Worm (Caenorhabditis elegans) whole organism, young adult: Measurements from ENCODE around the gene EGAP1.5.

ENCODE experiments used
- B0019.2 ChIP-seq: fragments of 200-800 bp; sonication (Bioruptor generic); conservative IDR thresholded peaks from 2 replicates; pipeline ENCODE4 v1.3.6; 2022; ENCODE audit warnings: missing genetic modification reagents, missing genetic modification characterization, missing compliant biosample characterization
- B0261.1 ChIP-seq: sonication (generic microtip); optimal IDR thresholded peaks from 2 replicates; lab custom pipeline; 2016; ENCODE audit warnings: mild to moderate bottlenecking, missing genetic modification characterization, moderate library complexity, missing compliant biosample characterization
- B0336.3 ChIP-seq: fragments of 200-800 bp; sonication (Bioruptor generic); IDR thresholded peaks from 2 replicates; pipeline ENCODE4 v1.3.6; 2022; ENCODE audit warnings: missing genetic modification characterization, missing compliant biosample characterization
- C17E4.6 ChIP-seq: fragments of 200-800 bp; sonication (Bioruptor generic); IDR thresholded peaks from 2 replicates; pipeline ENCODE4 v1.3.6; 2022; ENCODE audit warnings: missing genetic modification reagents, missing genetic modification characterization, missing compliant biosample characterization
- F33H1.4 ChIP-seq: fragments of 200-800 bp; sonication (Bioruptor generic); IDR thresholded peaks from 2 replicates; pipeline ENCODE4 v1.3.6; 2022; ENCODE audit warnings: missing genetic modification reagents, missing genetic modification characterization, missing compliant biosample characterization
- F37B4.10 ChIP-seq: fragments of 200-800 bp; sonication (Bioruptor generic); IDR thresholded peaks from 2 replicates; pipeline ENCODE4 v1.3.6; 2022; ENCODE audit warnings: missing genetic modification characterization, missing compliant biosample characterization
- F55B11.4 ChIP-seq: sonication (generic microtip); optimal IDR thresholded peaks from 2 replicates; lab custom pipeline; 2016; ENCODE audit warnings: missing compliant biosample characterization, missing genetic modification characterization, borderline replicate concordance; ENCODE audit not compliant: insufficient read depth
- F57A8.1 ChIP-seq: fragments of 200-800 bp; sonication (Bioruptor generic); optimal IDR thresholded peaks from 2 replicates; lab custom pipeline; 2018; ENCODE audit warnings: mild to moderate bottlenecking, missing genetic modification characterization, moderate library complexity, missing compliant biosample characterization
- F57C9.4 ChIP-seq: sonication (generic microtip); optimal IDR thresholded peaks from 2 replicates; lab custom pipeline; 2017; ENCODE audit warnings: mild to moderate bottlenecking, missing genetic modification characterization, missing compliant biosample characterization
- K12H6.12 ChIP-seq: fragments of 200-800 bp; sonication (Bioruptor generic); optimal IDR thresholded peaks from 2 replicates; lab custom pipeline; 2018; ENCODE audit warnings: mild to moderate bottlenecking, missing genetic modification characterization, missing compliant biosample characterization
- Y53G8AR.9 ChIP-seq: fragments of 200-800 bp; sonication (Bioruptor generic); conservative IDR thresholded peaks from 2 replicates; pipeline ENCODE4 v1.3.6; 2022; ENCODE audit warnings: missing genetic modification reagents, missing genetic modification characterization, missing compliant biosample characterization
- Y79H2A.3 ChIP-seq: fragments of 200-800 bp; sonication (Bioruptor generic); conservative IDR thresholded peaks from 2 replicates; pipeline ENCODE4 v1.3.6; 2022; ENCODE audit warnings: missing genetic modification reagents, missing genetic modification characterization, missing compliant biosample characterization
- Y95B8A.8 ChIP-seq: fragments of 200-800 bp; sonication (Bioruptor generic); IDR thresholded peaks from 2 replicates; pipeline ENCODE4 v1.3.6; 2022; ENCODE audit warnings: missing genetic modification reagents, missing genetic modification characterization, missing compliant biosample characterization
- akir-1 ChIP-seq: fragments of 200-800 bp; sonication (Bioruptor generic); optimal IDR thresholded peaks from 2 replicates; lab custom pipeline; 2018; ENCODE audit warnings: mild to moderate bottlenecking, missing genetic modification characterization, moderate library complexity, missing compliant biosample characterization
- aptf-2 ChIP-seq: fragments of 200-800 bp; sonication (Bioruptor generic); conservative IDR thresholded peaks from 2 replicates; pipeline ENCODE4 v1.3.6; 2022; ENCODE audit warnings: missing genetic modification reagents, missing genetic modification characterization, missing compliant biosample characterization
- athp-1 ChIP-seq: sonication (generic microtip); optimal IDR thresholded peaks from 2 replicates; lab custom pipeline; 2017; ENCODE audit warnings: mild to moderate bottlenecking, missing genetic modification characterization, missing compliant biosample characterization
- attf-6 ChIP-seq: fragments of 200-800 bp; sonication (Bioruptor generic); IDR thresholded peaks from 2 replicates; pipeline ENCODE4 v1.3.6; 2022; ENCODE audit warnings: missing genetic modification reagents, missing genetic modification characterization, missing compliant biosample characterization
- ccch-3 ChIP-seq: fragments of 200-800 bp; sonication (Bioruptor generic); optimal IDR thresholded peaks from 2 replicates; lab custom pipeline; 2018; ENCODE audit warnings: mild to moderate bottlenecking, missing genetic modification characterization, missing compliant biosample characterization
- cebp-2 ChIP-seq: fragments of 200-800 bp; sonication (Bioruptor generic); IDR thresholded peaks from 2 replicates; pipeline ENCODE4 v1.3.6; 2022; ENCODE audit warnings: missing genetic modification characterization, missing compliant biosample characterization
- ceh-40 ChIP-seq: fragments of 200-800 bp; sonication (Bioruptor generic); IDR thresholded peaks from 2 replicates; pipeline ENCODE4 v1.3.6; 2022; ENCODE audit warnings: missing genetic modification characterization, missing compliant biosample characterization
- ceh-79 ChIP-seq: sonication (generic microtip); optimal IDR thresholded peaks from 2 replicates; lab custom pipeline; 2017; ENCODE audit warnings: mild to moderate bottlenecking, missing genetic modification characterization, missing compliant biosample characterization
- ceh-91 ChIP-seq: fragments of 200-800 bp; sonication (Bioruptor generic); IDR thresholded peaks from 2 replicates; pipeline ENCODE4 v1.3.6; 2022; ENCODE audit warnings: missing genetic modification reagents, missing genetic modification characterization, missing compliant biosample characterization
- die-1 ChIP-seq: sonication (generic microtip); optimal IDR thresholded peaks from 2 replicates; lab custom pipeline; 2016; ENCODE audit warnings: missing genotype, mild to moderate bottlenecking, missing genetic modification characterization, missing compliant biosample characterization
- dox-1 ChIP-seq: fragments of 200-800 bp; sonication (Bioruptor generic); IDR thresholded peaks from 2 replicates; pipeline ENCODE4 v1.3.6; 2022; ENCODE audit warnings: missing genetic modification reagents, missing genetic modification characterization, missing compliant biosample characterization
- dpff-1 ChIP-seq: sonication (generic microtip); optimal IDR thresholded peaks from 2 replicates; lab custom pipeline; 2017; ENCODE audit warnings: mild to moderate bottlenecking, missing genetic modification characterization, missing compliant biosample characterization
- dpl-1 ChIP-seq: fragments of 150-350 bp; optimal IDR thresholded peaks from 2 replicates; lab custom pipeline; 2014; ENCODE audit warnings: missing biosample characterization, missing genetic modification reagents, missing genetic modification characterization
- egl-18 ChIP-seq: fragments of 200-800 bp; sonication (Bioruptor generic); IDR thresholded peaks from 2 replicates; pipeline ENCODE4 v1.3.6; 2022; ENCODE audit warnings: missing genetic modification reagents, missing genetic modification characterization, missing compliant biosample characterization
- gei-17 ChIP-seq: fragments of 200-800 bp; sonication (Bioruptor generic); optimal IDR thresholded peaks from 2 replicates; lab custom pipeline; 2018; ENCODE audit warnings: mild to moderate bottlenecking, missing genetic modification characterization, missing compliant biosample characterization
- him-1 ChIP-seq: sonication (generic microtip); optimal IDR thresholded peaks from 2 replicates; lab custom pipeline; 2016; ENCODE audit warnings: missing genotype, missing genetic modification reagents, missing genetic modification characterization, missing compliant biosample characterization
- hmg-20 ChIP-seq: fragments of 200-800 bp; sonication (Bioruptor generic); IDR thresholded peaks from 2 replicates; pipeline ENCODE4 v1.3.6; 2022; ENCODE audit warnings: missing genetic modification reagents, missing genetic modification characterization, missing compliant biosample characterization
- hrde-1 ChIP-seq: sonication (generic microtip); optimal IDR thresholded peaks from 2 replicates; lab custom pipeline; 2016; ENCODE audit warnings: missing genetic modification characterization, mild to moderate bottlenecking, missing compliant biosample characterization, moderate library complexity, missing genotype, missing genetic modification reagents, borderline replicate concordance
- let-607 ChIP-seq, 2 experiments: fragments of 200-800 bp in 1 of 2; sonication (Bioruptor generic) in 1 of 2; sonication (generic microtip) in 1 of 2; optimal IDR thresholded peaks; 2 replicates each; lab custom pipeline; 2016 to 2018; ENCODE audit warnings: mild to moderate bottlenecking in 2 of 2, missing compliant biosample characterization in 2 of 2, missing genetic modification characterization in 2 of 2, moderate library complexity in 2 of 2, missing genotype in 1 of 2
- lir-1 ChIP-seq: fragments of 200-800 bp; sonication (Bioruptor generic); conservative IDR thresholded peaks from 2 replicates; pipeline ENCODE4 v1.3.6; 2022; ENCODE audit warnings: missing genetic modification reagents, missing genetic modification characterization, missing compliant biosample characterization
- madf-10 ChIP-seq: sonication (generic microtip); optimal IDR thresholded peaks from 2 replicates; lab custom pipeline; 2016; ENCODE audit warnings: mild to moderate bottlenecking, missing genetic modification characterization, missing compliant biosample characterization
- madf-6 ChIP-seq: fragments of 200-800 bp; sonication (Bioruptor generic); IDR thresholded peaks from 2 replicates; pipeline ENCODE4 v1.3.6; 2022; ENCODE audit warnings: missing genetic modification reagents, missing genetic modification characterization, missing compliant biosample characterization
- nfya-1 ChIP-seq: sonication (generic microtip); optimal IDR thresholded peaks from 2 replicates; lab custom pipeline; 2017; ENCODE audit warnings: antibody characterized with exemption, missing compliant biosample characterization, missing genetic modification characterization, borderline replicate concordance; ENCODE audit not compliant: insufficient read depth
- nhr-27 ChIP-seq: fragments of 200-800 bp; sonication (Bioruptor generic); optimal IDR thresholded peaks from 2 replicates; lab custom pipeline; 2018; ENCODE audit warnings: mild to moderate bottlenecking, missing genetic modification characterization, moderate library complexity, missing compliant biosample characterization
- pbrm-1 ChIP-seq: fragments of 200-800 bp; sonication (Bioruptor generic); IDR thresholded peaks from 2 replicates; pipeline ENCODE4 v1.3.6; 2022; ENCODE audit warnings: missing genetic modification reagents, missing genetic modification characterization, missing compliant biosample characterization
- rec-8 ChIP-seq, 2 experiments: sonication (generic microtip); optimal IDR thresholded peaks; 2 replicates each; lab custom pipeline; 2016; ENCODE audit warnings: mild to moderate bottlenecking in 2 of 2, missing genetic modification characterization in 2 of 2, missing genetic modification reagents in 2 of 2, missing genotype in 2 of 2, missing biosample characterization in 1 of 2, missing compliant biosample characterization in 1 of 2, moderate library complexity in 1 of 2
- repo-1 ChIP-seq: sonication (generic microtip); optimal IDR thresholded peaks from 2 replicates; lab custom pipeline; 2017; ENCODE audit warnings: mild to moderate bottlenecking, missing genetic modification characterization, missing compliant biosample characterization
- snpc-1.1 ChIP-seq: sonication (generic microtip); optimal IDR thresholded peaks from 2 replicates; lab custom pipeline; 2017; ENCODE audit warnings: missing genetic modification characterization, mild to moderate bottlenecking, missing compliant biosample characterization, antibody characterized with exemption, moderate library complexity, missing genotype, missing genetic modification reagents; ENCODE audit not compliant: insufficient read depth
- snpc-3.4 ChIP-seq: sonication (generic microtip); optimal IDR thresholded peaks from 2 replicates; lab custom pipeline; 2017; ENCODE audit warnings: missing genetic modification characterization, mild to moderate bottlenecking, missing compliant biosample characterization, antibody characterized with exemption, moderate library complexity, missing genotype, missing genetic modification reagents
- sptf-2 ChIP-seq: fragments of 200-800 bp; sonication (Bioruptor generic); optimal IDR thresholded peaks from 2 replicates; lab custom pipeline; 2018; ENCODE audit warnings: mild to moderate bottlenecking, missing genetic modification characterization, missing compliant biosample characterization
- tbx-9 ChIP-seq: sonication (generic microtip); optimal IDR thresholded peaks from 2 replicates; lab custom pipeline; 2016; ENCODE audit warnings: borderline replicate concordance, missing genetic modification characterization, inconsistent platforms, missing compliant biosample characterization
- unc-62 ChIP-seq: fragments of 150-350 bp; optimal IDR thresholded peaks from 2 replicates; lab custom pipeline; 2014; ENCODE audit warnings: missing biosample characterization, missing genetic modification reagents, missing genetic modification characterization
- zfh-2 ChIP-seq: fragments of 200-800 bp; sonication (Bioruptor generic); conservative IDR thresholded peaks from 2 replicates; pipeline ENCODE4 v1.3.6; 2022; ENCODE audit warnings: missing genetic modification reagents, missing genetic modification characterization, missing compliant biosample characterization

Gene EGAP1.5

DNA sequence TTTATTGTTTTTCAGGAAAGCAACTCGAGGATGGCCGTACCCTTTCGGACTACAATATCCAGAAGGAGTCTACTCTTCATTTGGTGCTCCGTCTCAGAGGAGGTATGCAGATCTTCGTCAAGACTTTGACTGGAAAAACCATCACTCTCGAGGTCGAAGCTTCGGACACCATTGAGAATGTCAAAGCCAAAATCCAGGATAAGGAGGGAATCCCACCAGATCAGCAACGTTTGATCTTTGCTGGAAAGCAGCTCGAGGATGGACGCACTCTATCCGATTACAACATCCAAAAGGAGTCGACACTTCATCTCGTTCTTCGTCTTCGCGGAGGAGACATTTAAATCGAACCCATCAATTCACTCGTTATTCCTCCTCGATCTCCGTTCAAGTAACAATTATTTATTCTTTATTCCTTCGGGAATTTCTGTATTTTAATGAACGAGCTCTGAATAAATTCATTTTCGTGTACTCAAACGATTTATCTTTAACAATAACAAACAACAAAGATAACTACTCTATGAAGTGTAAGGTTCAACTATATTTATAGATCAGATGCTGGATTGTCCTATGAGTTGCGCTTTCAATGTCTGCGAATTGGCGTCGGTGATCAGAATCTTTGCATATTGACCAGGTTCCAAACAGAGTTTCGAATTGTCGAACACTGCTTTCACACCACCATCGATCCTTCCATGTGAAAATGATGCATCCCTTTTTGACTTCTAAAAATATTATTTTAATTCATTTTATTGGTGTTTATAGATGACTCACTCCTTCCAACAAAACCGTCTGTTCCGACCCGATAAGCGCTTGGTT, 12.1 kb downstream of the EGAP1.5 start (continued):
- TF ChIP-seq Y79H2A.3 (GFP tag; lab: Robert Waterston, UW) = peak; percentile 92; the same call in 1 of the 2 replicates
- no peak for TF ChIP-seq dpl-1 (GFP tag; lab: Kevin White, UChicago)
- TF ChIP-seq nhr-27 (tag; lab: Kevin White, UChicago) = no peak
- TF ChIP-seq akir-1 (GFP tag; lab: Kevin White, UChicago) = no peak
- peak; percentile 93 for TF ChIP-seq B0336.3
- TF ChIP-seq snpc-3.4 (tag; lab: Kevin White, UChicago) = peak; percentile 72
- TF ChIP-seq K12H6.12 (tag; lab: Kevin White, UChicago) = peak; percentile 22
- TF ChIP-seq F57A8.1 (GFP tag; lab: Kevin White, UChicago) = no peak
- no peak for TF ChIP-seq sptf-2 (GFP tag; lab: Kevin White, UChicago)
- TF ChIP-seq ceh-40 (GFP tag; lab: Robert Waterston, UW) = no peak
- TF ChIP-seq attf-6 (GFP tag; lab: Robert Waterston, UW) = peak; percentile 55; the same call in 1 of the 2 replicates
- TF ChIP-seq B0261.1 (tag; lab: Kevin White, UChicago) = no peak
- TF ChIP-seq ceh-79 (tag; lab: Kevin White, UChicago) = no peak
- TF ChIP-seq nfya-1 (tag; lab: Kevin White, UChicago) = no peak
- TF ChIP-seq ccch-3 = no peak
- TF ChIP-seq Y53G8AR.9 (GFP tag; lab: Robert Waterston, UW) = peak; percentile 90
- TF ChIP-seq hmg-20 = 0 out of 2 replicates have a peak, but pooled peaks have one; percentile 30
- TF ChIP-seq die-1 (tag; lab: Kevin White, UChicago) = peak; percentile 46
- TF ChIP-seq madf-10 (tag; lab: Kevin White, UChicago) = peak; percentile 82
- no peak for TF ChIP-seq zfh-2 (GFP tag; lab: Robert Waterston, UW)
- TF ChIP-seq madf-6 (GFP tag; lab: Robert Waterston, UW) = peak; percentile 71
- peak; percentile 31 to 35 for TF ChIP-seq let-607 (tag; optimal IDR thresholded peaks at IDR 0.05; lab: Kevin White, UChicago)
- peak; percentile 92 for TF ChIP-seq him-1
- TF ChIP-seq F37B4.10 (GFP tag; lab: Robert Waterston, UW) = no peak
- no peak for TF ChIP-seq F57C9.4
- TF ChIP-seq athp-1 = peak; percentile 82
- peak; percentile 89 for TF ChIP-seq hrde-1 (tag; lab: Kevin White, UChicago)
- no peak for TF ChIP-seq dpff-1
- TF ChIP-seq repo-1 (tag; lab: Kevin White, UChicago) = peak; percentile 96
- peak; percentile 73 for TF ChIP-seq snpc-1.1 (tag; lab: Kevin White, UChicago)
- no peak for TF ChIP-seq tbx-9 (tag; lab: Kevin White, UChicago)
- no peak for TF ChIP-seq F55B11.4 (tag; lab: Kevin White, UChicago)
- no peak for TF ChIP-seq lir-1
- 0 out of 2 replicates have a peak, but pooled peaks have one; percentile 31 for TF ChIP-seq C17E4.6 (GFP tag; lab: Robert Waterston, UW)
- no peak for TF ChIP-seq B0019.2 (GFP tag; lab: Robert Waterston, UW)
- TF ChIP-seq ceh-91 (GFP tag; lab: Robert Waterston, UW) = no peak
- peak; percentile 15 for TF ChIP-seq pbrm-1 (GFP tag; lab: Robert Waterston, UW)
- TF ChIP-seq unc-62 (GFP tag; lab: Kevin White, UChicago) = no peak
- TF ChIP-seq Y95B8A.8 (GFP tag; lab: Robert Waterston, UW) = peak; percentile 89
- TF ChIP-seq gei-17 (GFP tag; lab: Kevin White, UChicago) = peak; percentile 41
- peak; percentile 30; the same call in 1 of the 2 replicates for TF ChIP-seq F33H1.4
- peak; percentile 56 for TF ChIP-seq dox-1 (GFP tag; lab: Robert Waterston, UW)
- TF ChIP-seq cebp-2 (GFP tag; lab: Robert Waterston, UW) = peak; percentile 88
- TF ChIP-seq egl-18 (GFP tag; lab: Robert Waterston, UW) = no peak
- no peak for TF ChIP-seq aptf-2 (GFP tag; lab: Robert Waterston, UW)
- peak in 1 of 2 experiments; percentile 15 for TF ChIP-seq rec-8 (tag; optimal IDR thresholded peaks at IDR 0.05; lab: Kevin White, UChicago)
